Worm (Caenorhabditis elegans) whole organism, L1 larva: Measurements from ENCODE around the gene clec-61.

Source experiments
- aly-2 ChIP-seq: fragments of 150-350 bp; optimal IDR thresholded peaks from 2 replicates; lab custom pipeline; 2014; ENCODE audit warnings: missing biosample characterization, missing genetic modification characterization
- ceh-82 ChIP-seq, 3 experiments: fragments of 150-350 bp in 1 of 3; sonication (generic microtip) in 2 of 3; optimal IDR thresholded peaks; 2 replicates each; lab custom pipeline; 2014 to 2017; ENCODE audit warnings: missing biosample characterization in 3 of 3, missing genetic modification characterization in 3 of 3
- egl-27 ChIP-seq, 2 experiments: fragments of 150-350 bp in 1 of 2; sonication (generic microtip); optimal IDR thresholded peaks; 3 replicates each; lab custom pipeline; 2017 to 2018; ENCODE audit warnings: missing biosample characterization in 2 of 2, missing genetic modification characterization in 2 of 2, missing genetic modification reagents in 2 of 2
- elt-3 ChIP-seq, 6 experiments: fragments of 150-350 bp in 1 of 6; sonication (generic microtip); optimal IDR thresholded peaks; 2 replicates each; lab custom pipeline; 2017 to 2018; ENCODE audit warnings: missing biosample characterization in 6 of 6, missing genetic modification characterization in 6 of 6, inconsistent platforms in 1 of 6
- lin-14 ChIP-seq: fragments of 200-800 bp; sonication (Bioruptor generic); optimal IDR thresholded peaks from 2 replicates; lab custom pipeline; 2018; ENCODE audit warnings: mild to moderate bottlenecking, missing genetic modification characterization, moderate library complexity, missing compliant biosample characterization
- lin-39 ChIP-seq: fragments of 150-350 bp; optimal IDR thresholded peaks from 2 replicates; lab custom pipeline; 2014; ENCODE audit warnings: missing biosample characterization, missing genetic modification reagents, missing genetic modification characterization
- nhr-12 ChIP-seq: sonication (generic microtip); optimal IDR thresholded peaks from 2 replicates; lab custom pipeline; 2017; ENCODE audit warnings: missing biosample characterization, missing genetic modification characterization
- nhr-237 ChIP-seq: fragments of 150-350 bp; optimal IDR thresholded peaks from 2 replicates; lab custom pipeline; 2014; ENCODE audit warnings: missing biosample characterization, missing genetic modification characterization
- nhr-28 ChIP-seq: fragments of 150-350 bp; optimal IDR thresholded peaks from 2 replicates; lab custom pipeline; 2014; ENCODE audit warnings: missing biosample characterization, missing genetic modification characterization
- nhr-76 ChIP-seq: sonication (generic microtip); optimal IDR thresholded peaks from 2 replicates; lab custom pipeline; 2017; ENCODE audit warnings: missing biosample characterization, missing genetic modification characterization
- nhr-77 ChIP-seq: fragments of 150-350 bp; optimal IDR thresholded peaks from 2 replicates; lab custom pipeline; 2014; ENCODE audit warnings: missing biosample characterization, missing genetic modification characterization
- sptf-1 ChIP-seq: fragments of 150-350 bp; optimal IDR thresholded peaks from 2 replicates; lab custom pipeline; 2014; ENCODE audit warnings: missing biosample characterization, missing genetic modification characterization
- sup-37 ChIP-seq: fragments of 200-800 bp; sonication (Bioruptor generic); optimal IDR thresholded peaks from 2 replicates; lab custom pipeline; 2018; ENCODE audit warnings: mild to moderate bottlenecking, missing genetic modification characterization, missing compliant biosample characterization
- unc-130 ChIP-seq: fragments of 150-350 bp; optimal IDR thresholded peaks from 2 replicates; lab custom pipeline; 2017; ENCODE audit warnings: missing biosample characterization, missing genetic modification characterization, inconsistent platforms

DNA sequence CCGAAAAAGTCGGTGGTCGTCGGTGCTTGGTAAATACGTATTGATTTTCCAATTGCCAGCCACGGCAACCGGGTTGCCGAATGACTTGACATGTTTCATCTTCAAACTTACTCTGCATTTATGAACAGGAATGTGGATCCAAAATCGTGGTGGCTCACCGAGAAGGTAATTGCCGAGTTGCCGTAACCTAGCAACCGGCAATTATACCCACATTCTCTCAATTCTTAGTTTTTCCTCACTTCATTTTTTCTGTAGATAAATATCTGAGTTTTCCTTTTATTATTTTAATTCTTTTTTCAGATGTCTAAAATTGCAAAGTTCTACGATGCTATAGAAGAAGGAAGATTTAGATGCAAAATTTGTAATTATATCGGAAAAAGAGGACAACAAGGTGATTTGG, 37.7 kb downstream of the clec-61 start, which contains the start of gene ZK673.4:
- TF ChIP-seq nhr-28 (no peak), ceh-82 (tag; optimal IDR thresholded peaks at IDR 0.05; lab: Kevin White, UChicago) (no peak), elt-3 (tag; optimal IDR thresholded peaks at IDR 0.05; lab: Kevin White, UChicago) (no peak), sup-37 (GFP tag; lab: Kevin White, UChicago) (no peak), aly-2 (tag; lab: Kevin White, UChicago) (no peak), sptf-1 (tag; lab: Kevin White, UChicago) (no peak), nhr-77 (tag; lab: Kevin White, UChicago) (no peak), nhr-76 (tag; lab: Kevin White, UChicago) (no peak), unc-130 (tag; lab: Kevin White, UChicago) (no peak), egl-27 (tag; optimal IDR thresholded peaks at IDR 0.05; lab: Kevin White, UChicago) (no peak), nhr-12 (no peak), lin-14 (no peak), nhr-237 (tag; lab: Kevin White, UChicago) (no peak), lin-39 (tag; lab: Kevin White, UChicago) (no peak)
